Fruit fly (Drosophila melanogaster): Measurements from ENCODE around the gene Rtnl1.
A peak's percentile ranks its signal among the peaks of the same experiment; 100 is the strongest.

Rtnl1 gene

DNA sequence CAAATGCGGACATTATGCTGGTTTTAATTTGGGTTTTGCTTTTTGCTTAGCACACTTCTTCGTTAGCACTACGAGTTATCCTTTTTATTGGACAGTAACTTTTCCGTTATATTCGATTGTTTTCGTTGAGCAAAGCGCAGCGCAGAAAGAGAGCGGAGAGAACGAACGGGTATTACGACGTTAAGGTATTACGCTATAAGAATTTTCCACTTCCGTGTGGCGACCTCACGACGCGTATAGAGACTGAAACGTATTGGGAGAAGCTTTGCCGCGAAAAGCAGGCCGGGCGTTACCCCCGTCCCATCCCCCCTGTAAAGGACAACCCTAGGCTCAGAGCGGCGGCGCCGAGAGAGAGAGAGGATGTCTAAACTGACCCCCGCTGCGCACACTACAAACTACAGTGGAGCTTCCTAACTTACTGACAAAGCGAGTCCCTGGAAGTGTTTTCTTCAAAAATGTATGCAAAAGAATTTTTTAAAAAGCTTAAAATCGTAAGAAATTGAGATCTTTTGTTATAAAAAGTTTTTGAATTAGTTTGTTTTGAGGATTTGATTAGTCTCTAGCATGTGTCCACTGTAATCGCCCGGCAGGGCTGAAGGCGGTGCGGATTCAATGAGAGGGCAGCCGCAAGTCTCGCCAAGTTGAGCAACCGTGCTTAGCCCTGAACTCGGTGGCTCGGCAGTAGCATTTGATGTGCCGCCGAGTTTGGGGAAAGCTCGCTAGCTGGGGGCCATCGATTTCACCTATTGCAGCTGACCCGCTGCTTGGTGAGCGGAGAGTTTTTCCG is 4.7 kb downstream of the Rtnl1 start:
- no peak for TF ChIP-seq CG8478 (optimal IDR thresholded peaks at IDR 0.05)
- no peak for TF ChIP-seq CTCF (optimal IDR thresholded peaks at IDR 0.05)

DNA sequence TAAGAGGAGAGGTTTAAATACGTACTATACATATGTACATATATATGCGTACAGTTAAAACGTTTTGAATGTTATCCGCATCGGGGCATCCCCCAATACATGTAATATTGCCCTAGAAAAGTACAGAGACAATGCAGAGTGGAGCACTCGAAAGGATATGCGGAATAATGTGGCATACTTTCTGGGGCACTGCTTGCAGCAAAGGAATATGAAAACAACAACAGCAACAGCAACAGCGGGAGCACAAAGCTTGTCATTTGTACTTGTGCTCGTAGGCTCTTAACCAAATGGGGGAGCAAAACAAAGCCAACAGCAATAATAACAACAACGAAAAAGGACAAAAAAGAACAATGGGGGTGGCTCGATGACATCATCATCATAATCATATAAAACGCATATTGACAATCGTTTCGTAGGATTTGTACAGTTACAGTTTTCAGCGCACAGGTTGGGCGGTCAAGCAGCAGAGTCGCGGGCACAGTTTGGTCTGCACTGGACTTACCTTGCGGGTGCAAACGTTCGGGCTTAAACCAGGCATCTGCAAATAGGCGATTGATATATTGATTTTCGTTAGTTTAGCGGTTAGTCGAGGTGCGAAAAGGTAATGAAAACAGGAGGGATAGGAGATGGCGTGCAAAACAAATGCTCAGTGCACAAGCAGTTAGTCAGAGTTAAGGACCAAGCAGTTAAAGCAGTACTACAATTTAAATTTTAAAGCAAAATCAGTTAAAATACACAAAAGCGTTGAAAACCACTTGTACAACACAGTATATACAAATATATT is 5.7 kb downstream of the Rtnl1 start:
- TF ChIP-seq CTCF (optimal IDR thresholded peaks at IDR 0.05) = peak in 1 of 2 experiments; percentile 56
- TF ChIP-seq CG8478 (optimal IDR thresholded peaks at IDR 0.05) = no peak

DNA sequence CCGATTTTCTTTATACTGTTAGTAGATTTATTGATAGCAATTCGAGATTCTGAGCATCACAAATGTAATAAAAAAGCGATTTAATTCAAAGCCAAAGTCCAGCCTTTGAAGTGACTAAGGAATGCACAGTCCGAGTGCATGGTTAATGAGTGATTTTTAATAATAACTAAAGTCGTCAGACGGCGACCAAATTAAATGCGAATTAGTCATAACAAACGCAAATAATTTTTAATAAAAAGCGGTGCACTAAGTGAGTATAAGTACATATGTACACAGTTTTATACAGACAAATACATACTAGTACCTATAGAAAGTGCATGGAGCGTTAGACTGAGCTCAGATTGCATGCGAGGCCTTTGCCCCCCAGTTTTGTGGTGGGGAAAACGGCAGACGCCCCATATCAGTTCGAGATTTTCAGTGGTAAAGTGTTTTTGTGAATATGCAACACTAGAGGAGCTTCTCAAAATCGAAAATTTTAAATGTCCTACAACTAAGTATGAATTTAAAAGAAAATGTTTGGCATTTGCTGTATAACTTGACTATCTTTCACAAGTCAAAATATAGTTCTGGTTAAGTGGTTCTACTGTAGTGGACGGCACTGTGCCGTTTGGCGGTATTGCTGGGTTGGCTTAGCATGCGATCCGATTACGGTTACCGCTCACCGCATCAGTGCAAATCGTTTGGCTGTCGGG is 6.7 kb downstream of the Rtnl1 start:
- no peak for TF ChIP-seq CTCF (optimal IDR thresholded peaks at IDR 0.05)
- TF ChIP-seq CG8478 (optimal IDR thresholded peaks at IDR 0.05) = no peak

DNA sequence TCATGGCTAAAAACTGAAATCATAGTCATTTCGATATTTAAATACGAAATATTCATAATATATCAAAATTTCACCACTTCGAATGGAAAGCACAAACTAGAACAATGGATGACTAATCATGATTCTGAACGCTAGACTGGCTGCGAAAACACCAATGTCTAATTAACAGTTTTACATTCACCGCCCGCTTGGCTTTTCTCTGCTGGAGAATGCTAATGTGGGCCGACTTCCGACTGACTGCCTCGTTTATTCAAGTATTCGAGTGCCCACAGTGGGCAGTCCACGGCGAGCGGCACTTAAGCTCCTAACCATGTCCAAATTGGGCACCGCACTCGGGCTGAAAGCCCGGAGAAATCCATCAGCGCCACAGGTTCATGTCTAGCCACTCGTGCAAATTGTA is 7.5 kb downstream of the Rtnl1 start:
- no peak for TF ChIP-seq CG8478 (optimal IDR thresholded peaks at IDR 0.05)
- no peak for TF ChIP-seq CTCF (optimal IDR thresholded peaks at IDR 0.05)

DNA sequence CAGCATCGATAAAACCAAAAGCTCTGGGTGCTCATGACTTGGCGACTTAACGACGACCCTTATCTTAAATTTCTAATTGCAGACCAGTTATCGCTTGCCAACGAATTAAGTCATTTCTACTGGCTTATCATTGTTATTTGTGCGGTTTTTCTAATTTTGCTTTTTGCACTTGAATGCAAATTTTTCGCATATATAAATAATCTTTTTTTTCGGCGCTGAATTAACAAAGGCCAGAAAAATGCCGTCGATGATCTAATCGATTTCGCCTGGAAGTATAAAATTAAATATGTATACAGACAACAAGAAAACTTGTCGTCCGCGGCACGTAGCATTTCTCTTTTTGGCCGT is 8.0 kb downstream of the Rtnl1 start:
- TF ChIP-seq CG8478 (optimal IDR thresholded peaks at IDR 0.05) (no peak), CTCF (optimal IDR thresholded peaks at IDR 0.05) (no peak)

DNA sequence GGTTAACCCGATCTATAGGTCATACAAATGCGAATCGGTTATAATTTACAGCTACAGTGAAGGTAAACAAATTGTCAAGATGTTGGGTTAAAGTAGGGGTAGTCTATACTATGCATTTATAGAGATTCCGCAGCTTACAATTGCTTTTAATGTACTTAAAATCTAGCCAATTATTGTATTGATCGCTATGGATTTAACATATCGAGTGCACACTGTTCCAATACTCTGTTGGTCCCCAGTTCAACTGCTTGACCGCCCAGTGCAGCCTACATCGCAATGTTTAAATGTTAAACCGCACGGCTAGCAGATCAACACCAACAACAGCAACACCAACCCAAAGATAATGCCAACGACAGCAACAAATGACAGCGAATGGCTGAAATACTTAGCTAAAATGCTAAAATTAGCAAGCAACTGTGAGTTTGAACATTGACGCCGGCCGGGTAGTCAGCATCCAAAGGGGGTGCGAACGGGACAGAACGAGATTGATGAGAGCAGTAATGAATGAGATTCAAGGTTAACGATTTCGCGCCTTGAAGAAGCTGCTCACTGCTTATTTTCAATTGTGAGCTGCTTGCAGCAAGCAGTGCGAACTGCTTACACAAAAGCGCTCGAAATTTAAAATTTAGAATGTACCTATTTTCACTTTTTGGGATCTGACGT is 8.5 kb downstream of the Rtnl1 start:
- TF ChIP-seq CTCF (optimal IDR thresholded peaks at IDR 0.05) = peak; percentile 31 to 47
- TF ChIP-seq CG8478 (optimal IDR thresholded peaks at IDR 0.05) = no peak

DNA sequence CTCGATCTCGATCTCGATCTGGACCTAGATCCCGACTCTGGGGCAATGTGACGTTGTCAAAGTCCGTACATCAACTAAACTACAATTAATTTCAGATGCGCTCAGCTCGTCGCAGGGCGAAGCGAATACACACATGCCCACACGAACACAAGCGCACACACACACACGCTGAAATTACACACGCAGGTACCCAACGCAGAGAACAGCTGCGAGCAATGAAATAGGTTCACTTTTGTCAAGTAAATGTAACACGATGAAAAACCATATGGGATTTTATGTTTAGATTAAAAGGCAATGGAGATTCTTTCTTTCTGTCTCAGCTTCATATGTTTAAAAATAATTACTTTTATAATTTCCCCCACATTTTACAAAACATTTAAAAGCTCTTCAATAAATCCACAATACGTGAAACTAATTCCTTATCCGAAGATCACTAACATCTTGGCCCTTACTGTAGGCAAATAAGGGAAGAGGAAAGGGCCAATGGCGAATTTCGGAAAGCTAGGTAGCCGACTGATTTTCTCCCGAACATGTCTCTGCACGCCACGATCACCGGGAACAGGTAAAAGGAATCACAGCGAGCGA is 9.1 kb downstream of the Rtnl1 start:
- TF ChIP-seq CTCF (optimal IDR thresholded peaks at IDR 0.05) = no peak
- TF ChIP-seq CG8478 (optimal IDR thresholded peaks at IDR 0.05) = no peak

DNA sequence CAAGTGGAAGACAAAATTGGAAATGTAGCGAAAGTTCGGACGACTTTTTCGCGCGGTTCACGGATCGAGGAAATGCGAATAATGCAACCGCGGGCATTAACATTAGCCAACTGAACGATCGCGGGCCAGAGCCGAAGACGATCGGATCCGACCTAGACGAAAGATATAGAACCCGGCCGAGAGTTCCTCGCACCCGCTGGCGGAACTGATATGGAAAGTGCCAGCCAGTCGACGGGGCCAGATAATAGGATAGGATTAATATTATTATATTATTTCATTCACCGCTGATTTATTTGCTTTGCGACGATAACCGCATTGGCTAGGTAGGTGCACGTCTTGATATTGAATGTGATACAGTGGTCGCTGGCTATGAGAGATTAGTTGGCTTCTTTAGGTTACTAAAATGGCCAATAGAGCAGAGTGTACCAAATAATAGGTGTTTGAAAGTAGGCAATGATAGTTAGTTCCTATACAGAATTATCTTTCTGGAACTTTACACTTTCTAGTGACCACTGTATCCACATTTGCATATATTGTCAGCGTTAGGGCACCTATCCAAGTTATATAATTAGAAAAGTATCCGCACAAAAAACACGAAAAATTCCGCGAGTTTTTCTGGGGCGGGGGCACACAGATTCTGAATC is 10.0 kb downstream of the Rtnl1 start:
- TF ChIP-seq CTCF (optimal IDR thresholded peaks at IDR 0.05) = no peak
- TF ChIP-seq CG8478 (optimal IDR thresholded peaks at IDR 0.05) = no peak

DNA sequence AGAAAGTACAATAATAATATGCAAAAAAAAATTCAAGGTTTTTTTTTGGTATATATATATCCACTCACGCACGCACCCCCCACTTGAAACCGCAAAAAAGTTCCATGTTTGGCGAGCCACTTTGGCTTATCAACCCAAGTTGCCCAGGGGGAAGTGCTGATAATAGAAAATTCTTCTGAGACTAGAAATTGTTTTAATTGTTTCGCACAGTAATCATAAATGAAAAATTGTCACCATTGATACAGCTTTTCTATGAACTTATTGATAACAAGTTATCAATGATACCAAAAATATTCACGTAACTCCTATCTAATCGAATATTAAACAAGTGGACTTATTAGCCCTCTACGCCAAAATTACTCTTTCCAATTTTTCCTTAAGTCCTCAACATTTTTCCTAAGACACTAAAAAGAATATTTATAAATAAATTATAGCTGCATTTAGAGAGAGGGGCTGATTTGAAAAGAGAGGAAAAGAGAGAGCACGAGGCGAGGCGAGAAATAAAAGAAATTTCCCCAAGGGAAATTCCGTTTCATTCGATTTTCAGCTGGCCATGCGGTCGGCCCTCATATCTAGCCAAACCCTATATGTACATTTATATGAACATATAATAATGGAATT is 10.8 kb downstream of the Rtnl1 start:
- no peak for TF ChIP-seq CTCF (optimal IDR thresholded peaks at IDR 0.05)
- TF ChIP-seq CG8478 (optimal IDR thresholded peaks at IDR 0.05) = no peak

DNA sequence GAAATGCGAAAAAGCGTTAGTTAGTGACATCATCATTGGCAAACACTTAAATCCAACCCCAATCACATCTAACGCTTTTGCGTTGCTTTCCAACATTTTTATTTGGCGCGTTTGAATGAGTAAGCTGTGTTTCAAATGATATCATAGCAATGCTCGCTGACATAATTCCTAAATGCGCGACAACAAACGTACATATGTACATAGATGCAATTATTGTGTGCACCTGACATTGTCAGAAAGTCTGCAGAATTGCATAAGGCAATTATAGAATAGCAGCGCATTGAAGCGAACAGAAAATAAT is 11.3 kb downstream of the Rtnl1 start:
- TF ChIP-seq CG8478 (optimal IDR thresholded peaks at IDR 0.05) (no peak), CTCF (optimal IDR thresholded peaks at IDR 0.05) (no peak)

DNA sequence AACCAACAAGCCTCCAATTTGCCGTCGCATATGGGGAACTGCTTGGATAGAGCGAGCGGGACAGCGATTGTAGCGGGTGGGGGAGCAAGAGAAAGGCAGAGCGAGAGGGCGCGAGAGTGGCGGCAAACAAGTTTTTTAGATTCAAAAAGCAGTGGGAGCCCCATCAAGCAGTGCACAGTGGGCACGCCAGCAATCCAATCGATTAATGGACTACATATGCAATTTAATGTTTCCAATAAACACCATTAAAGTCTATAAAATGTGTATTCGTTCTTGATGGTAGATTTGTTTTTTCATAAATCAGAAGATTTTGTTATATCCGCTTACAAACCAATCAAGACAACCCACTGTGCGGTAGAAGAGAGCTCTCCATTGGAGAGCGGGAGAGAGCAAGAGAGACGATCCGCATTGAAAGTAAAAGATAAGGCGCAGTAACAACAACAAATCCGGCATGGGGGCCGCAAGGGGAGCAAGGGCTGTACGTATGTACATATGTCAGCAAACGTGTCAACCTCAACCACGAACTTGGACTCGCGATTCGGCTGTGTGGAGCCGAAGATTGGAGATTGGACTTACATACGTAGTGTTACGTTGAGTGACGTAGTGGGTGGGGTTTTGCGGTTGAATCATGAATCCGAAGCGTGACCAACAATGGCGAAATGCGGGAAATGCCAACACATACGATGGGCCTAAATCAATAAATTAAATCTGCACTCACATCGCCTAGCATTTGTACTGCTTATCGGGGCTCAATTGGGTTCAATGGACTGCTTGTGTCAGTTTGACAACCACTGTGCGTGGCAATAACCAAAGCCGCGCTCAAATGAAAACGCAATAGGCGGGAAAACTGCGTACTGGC is 11.9 kb downstream of the Rtnl1 start:
- TF ChIP-seq CTCF (optimal IDR thresholded peaks at IDR 0.05) (peak; percentile 40 to 43), CG8478 (optimal IDR thresholded peaks at IDR 0.05) (no peak)

DNA sequence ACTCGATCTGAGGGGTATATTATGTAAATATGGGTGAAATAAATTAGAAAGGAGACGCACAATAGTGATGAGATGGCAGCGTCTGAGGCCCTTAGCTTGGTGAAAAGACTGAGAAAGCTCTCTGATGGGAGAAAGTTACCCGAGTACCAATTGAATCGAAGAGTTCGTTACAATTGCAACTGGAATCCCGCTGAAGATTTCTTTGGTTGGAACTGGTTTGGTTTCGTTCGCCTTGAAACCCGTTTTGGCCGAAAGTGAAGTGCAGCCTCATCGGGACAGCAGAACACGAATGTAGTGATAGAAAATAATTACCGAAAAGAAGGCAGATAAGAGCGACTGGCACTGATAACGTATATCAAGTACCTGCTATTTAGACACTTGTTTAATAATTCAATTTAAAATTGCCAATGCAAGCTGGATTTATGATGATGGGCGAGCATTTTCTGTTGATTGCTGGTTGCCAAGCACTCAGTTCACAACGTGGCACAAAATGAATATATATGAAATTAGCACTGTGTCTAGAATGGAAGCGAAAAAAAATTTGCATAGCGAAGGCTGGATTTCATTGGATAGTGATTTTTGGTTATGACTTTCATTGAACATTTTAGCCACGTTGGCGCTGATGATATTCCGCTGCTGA is 13.1 kb downstream of the Rtnl1 start:
- TF ChIP-seq CTCF (optimal IDR thresholded peaks at IDR 0.05) = no peak
- no peak for TF ChIP-seq CG8478 (optimal IDR thresholded peaks at IDR 0.05)

DNA sequence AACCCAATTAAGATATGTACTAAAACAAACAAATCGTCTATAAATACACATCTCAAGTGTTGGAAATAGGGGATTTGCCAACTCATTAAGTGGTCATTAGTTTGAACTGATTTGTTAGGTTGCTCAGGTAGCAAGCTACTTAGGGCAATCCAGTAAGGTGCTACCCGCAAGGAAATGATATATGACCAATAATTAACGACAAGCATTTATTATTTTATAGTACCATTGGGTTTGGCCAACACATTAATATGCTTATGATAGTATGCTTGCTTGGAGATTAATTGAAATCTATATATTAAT is 13.7 kb downstream of the Rtnl1 start:
- no peak for TF ChIP-seq CG8478 (optimal IDR thresholded peaks at IDR 0.05)
- TF ChIP-seq CTCF (optimal IDR thresholded peaks at IDR 0.05) = no peak
